Fruit fly (Drosophila melanogaster) Kc167 (cell line): ENCODE data around the gene CG4586.

ENCODE experiments used
- h ChIP-seq: fragments of >200 bp; optimal IDR thresholded peaks from 3 replicates; lab custom pipeline; 2018; ENCODE audit warnings: missing external identifiers
- psq ChIP-seq: fragments of >200 bp; optimal IDR thresholded peaks from 2 replicates; lab custom pipeline; 2017; ENCODE audit warnings: missing external identifiers

dm6 chrX:7000444-7001134, 30.9 kb downstream of the CG4586 start:
- TF ChIP-seq h (no peak), psq (no peak)
